Fruit fly (Drosophila melanogaster) whole organism, embryonic: ENCODE data around the gene Aps.

Source experiments
- Awh ChIP-seq: fragments of 200-800 bp; sonication (Bioruptor generic); IDR thresholded peaks from 2 replicates; pipeline ENCODE4, ENCODE4 v1.3.6; 2022; ENCODE audit warnings: missing biosample characterization, missing genetic modification characterization
- CG10209 ChIP-seq: fragments of 200-800 bp; sonication (Bioruptor generic); optimal IDR thresholded peaks from 3 replicates; lab custom pipeline; 2017; ENCODE audit warnings: missing biosample characterization, mild to moderate bottlenecking, missing genetic modification characterization, missing genetic modification reagents
- CG10267 ChIP-seq: fragments of 200-800 bp; sonication (Bioruptor generic); optimal IDR thresholded peaks from 2 replicates; lab custom pipeline; 2018; ENCODE audit warnings: missing biosample characterization, mild to moderate bottlenecking, missing genetic modification characterization, moderate library complexity
- CG10565 ChIP-seq: fragments of 200-800 bp; sonication (Bioruptor generic); optimal IDR thresholded peaks from 3 replicates; lab custom pipeline; 2016; ENCODE audit warnings: missing biosample characterization, mild to moderate bottlenecking, missing genetic modification characterization
- CG10959 ChIP-seq: fragments of 200-800 bp; sonication (Bioruptor generic); IDR thresholded peaks from 2 replicates; pipeline ENCODE4 v1.3.6; 2022; ENCODE audit warnings: missing biosample characterization, missing genetic modification characterization
- CG11504 ChIP-seq: fragments of 200-800 bp; sonication (Bioruptor generic); optimal IDR thresholded peaks from 3 replicates; lab custom pipeline; 2019; ENCODE audit warnings: missing biosample characterization, mild to moderate bottlenecking, missing genetic modification characterization, moderate library complexity
- CG11560 ChIP-seq: fragments of 200-800 bp; sonication (Bioruptor generic); IDR thresholded peaks from 3 replicates; pipeline ENCODE4 v1.3.6; 2022; ENCODE audit warnings: missing biosample characterization, missing genetic modification characterization
- CG12391 ChIP-seq: fragments of 200-800 bp; sonication (Bioruptor generic); optimal IDR thresholded peaks from 3 replicates; lab custom pipeline; 2018; ENCODE audit warnings: missing biosample characterization, mild to moderate bottlenecking, missing genetic modification characterization, moderate library complexity
- CG12659 ChIP-seq: fragments of 200-800 bp; sonication (Bioruptor generic); optimal IDR thresholded peaks from 3 replicates; lab custom pipeline; 2017; ENCODE audit warnings: mild to moderate bottlenecking, missing biosample characterization, missing genetic modification reagents, missing genetic modification characterization
- CG13624 ChIP-seq: fragments of 200-800 bp; sonication (Bioruptor generic); optimal IDR thresholded peaks from 2 replicates; lab custom pipeline; 2016; ENCODE audit warnings: missing biosample characterization, missing genetic modification characterization
- CG1792 ChIP-seq: fragments of 200-800 bp; sonication (Bioruptor generic); optimal IDR thresholded peaks from 2 replicates; lab custom pipeline; 2016; ENCODE audit warnings: missing biosample characterization, missing genetic modification characterization
- CG2889 ChIP-seq: fragments of 200-800 bp; sonication (Bioruptor generic); IDR thresholded peaks from 3 replicates; pipeline ENCODE4 v1.3.6; 2022; ENCODE audit warnings: missing biosample characterization, missing genetic modification characterization
- CG33213 ChIP-seq: fragments of 200-800 bp; sonication (Bioruptor generic); optimal IDR thresholded peaks from 3 replicates; lab custom pipeline; 2016; ENCODE audit warnings: missing biosample characterization, missing genetic modification characterization
- CG4617 ChIP-seq: fragments of 200-800 bp; sonication (Bioruptor generic); optimal IDR thresholded peaks from 3 replicates; lab custom pipeline; 2016; ENCODE audit warnings: missing biosample characterization, missing genetic modification characterization, borderline replicate concordance
- CG4707 ChIP-seq: fragments of 200-800 bp; sonication (Bioruptor generic); optimal IDR thresholded peaks from 2 replicates; lab custom pipeline; 2018; ENCODE audit warnings: missing biosample characterization, mild to moderate bottlenecking, missing genetic modification characterization, moderate library complexity
- CG7745 ChIP-seq: fragments of 200-800 bp; sonication (Bioruptor generic); optimal IDR thresholded peaks from 2 replicates; lab custom pipeline; 2018; ENCODE audit warnings: missing biosample characterization, mild to moderate bottlenecking, missing genetic modification characterization, moderate library complexity
- CG7839 ChIP-seq: fragments of 200-800 bp; sonication (Bioruptor generic); optimal IDR thresholded peaks from 3 replicates; lab custom pipeline; 2018; ENCODE audit warnings: missing biosample characterization, mild to moderate bottlenecking, missing genetic modification characterization, moderate library complexity
- CG8359 ChIP-seq: fragments of 200-800 bp; sonication (Bioruptor generic); optimal IDR thresholded peaks from 2 replicates; lab custom pipeline; 2017; ENCODE audit warnings: missing biosample characterization, mild to moderate bottlenecking, missing genetic modification characterization, borderline replicate concordance
- CG8924 ChIP-seq: fragments of 200-800 bp; optimal IDR thresholded peaks from 3 replicates; lab custom pipeline; 2019; ENCODE audit warnings: missing biosample characterization, mild to moderate bottlenecking, missing genetic modification characterization, moderate library complexity
- CTCF ChIP-seq: fragments of 200-800 bp; sonication (Bioruptor generic); optimal IDR thresholded peaks from 2 replicates; lab custom pipeline; 2017; ENCODE audit warnings: missing biosample characterization, mild to moderate bottlenecking, missing genetic modification characterization, moderate library complexity
- CkIIα-i1 ChIP-seq: fragments of 200-800 bp; sonication (Bioruptor generic); IDR thresholded peaks from 2 replicates; pipeline ENCODE4 v1.3.6; 2022; ENCODE audit warnings: missing biosample characterization, missing genetic modification characterization
- CoRest ChIP-seq: fragments of 200-800 bp; sonication (Bioruptor generic); optimal IDR thresholded peaks from 3 replicates; lab custom pipeline; 2018; ENCODE audit warnings: missing biosample characterization, mild to moderate bottlenecking, missing genetic modification characterization, moderate library complexity
- E2f1 ChIP-seq: fragments of 200-800 bp; sonication (Bioruptor generic); IDR thresholded peaks from 2 replicates; pipeline ENCODE4 v1.3.6; 2022; ENCODE audit warnings: missing biosample characterization, missing genetic modification characterization
- GATAe ChIP-seq: fragments of 200-800 bp; sonication (Bioruptor generic); conservative IDR thresholded peaks from 2 replicates; pipeline ENCODE4 v1.3.6; 2022; ENCODE audit warnings: missing biosample characterization, missing genetic modification characterization
- HLH54F ChIP-seq: fragments of 200-800 bp; sonication (Bioruptor generic); optimal IDR thresholded peaks from 3 replicates; lab custom pipeline; 2016; ENCODE audit warnings: missing biosample characterization, missing genetic modification characterization
- HLHmδ ChIP-seq: fragments of 200-800 bp; sonication (Bioruptor generic); optimal IDR thresholded peaks from 2 replicates; lab custom pipeline; 2018; ENCODE audit warnings: missing biosample characterization, mild to moderate bottlenecking, missing genetic modification characterization, moderate library complexity
- Lim3 ChIP-seq: fragments of 200-800 bp; sonication (Bioruptor generic); IDR thresholded peaks from 2 replicates; pipeline ENCODE4 v1.3.6; 2022; ENCODE audit warnings: missing biosample characterization, missing genetic modification characterization
- Lpt ChIP-seq: fragments of >200 bp; optimal IDR thresholded peaks from 2 replicates; lab custom pipeline; 2018; ENCODE audit warnings: missing biosample characterization, missing genetic modification characterization
- MBD-R2 ChIP-seq: fragments of 200-800 bp; sonication (Bioruptor generic); IDR thresholded peaks from 2 replicates; pipeline ENCODE4 v1.3.6; 2022; ENCODE audit warnings: missing biosample characterization, missing genetic modification characterization
- Stat92E ChIP-seq, 3 experiments: fragments of >200 bp in 2 of 3; fragments of 200-800 bp in 1 of 3; sonication (Bioruptor generic) in 1 of 3; optimal IDR thresholded peaks; 2 replicates each; lab custom pipeline; 2017 to 2019; ENCODE audit warnings: missing biosample characterization in 3 of 3, missing genetic modification characterization in 3 of 3, mild to moderate bottlenecking in 1 of 3, moderate library complexity in 1 of 3
- Trl ChIP-seq, 3 experiments: fragments of >200 bp in 2 of 3; fragments of 200-800 bp in 1 of 3; sonication (Bioruptor generic) in 1 of 3; optimal IDR thresholded peaks; 2 replicates in 1 of 3; 3 replicates in 2 of 3; lab custom pipeline; 2016 to 2017; ENCODE audit warnings: missing biosample characterization in 1 of 3, missing genetic modification characterization in 1 of 3
- bbx ChIP-seq: fragments of 200-800 bp; sonication (Bioruptor generic); IDR thresholded peaks from 2 replicates; pipeline ENCODE4 v1.3.6; 2022; ENCODE audit warnings: missing biosample characterization, missing genetic modification characterization; ENCODE audit not compliant: partially characterized antibody
- crol ChIP-seq: fragments of 200-800 bp; sonication (Bioruptor generic); IDR thresholded peaks from 2 replicates; pipeline ENCODE4 v1.3.6; 2022; ENCODE audit warnings: missing biosample characterization, missing genetic modification characterization
- gfzf ChIP-seq: fragments of 200-800 bp; sonication (Bioruptor generic); optimal IDR thresholded peaks from 2 replicates; lab custom pipeline; 2016; ENCODE audit warnings: missing biosample characterization, mild to moderate bottlenecking, missing genetic modification characterization, moderate library complexity
- hb ChIP-seq: fragments of 200-800 bp; sonication (Bioruptor generic); IDR thresholded peaks from 3 replicates; pipeline ENCODE4 v1.3.6; 2022; ENCODE audit warnings: missing biosample characterization, missing genetic modification characterization; ENCODE audit not compliant: partially characterized antibody
- insv ChIP-seq, 2 experiments: fragments of 200-800 bp; sonication (Bioruptor generic); optimal IDR thresholded peaks; 3 replicates each; lab custom pipeline; 2016 to 2018; ENCODE audit warnings: missing biosample characterization in 2 of 2, missing genetic modification characterization in 2 of 2
- lov ChIP-seq, 2 experiments: fragments of 200-800 bp in 1 of 2; fragments of >200 bp in 1 of 2; sonication (Bioruptor generic) in 1 of 2; IDR thresholded peaks in 1 of 2; optimal IDR thresholded peaks in 1 of 2; 2 replicates in 1 of 2; 3 replicates in 1 of 2; pipeline versions ENCODE4 v1.3.6 to Lab custom; 2017 to 2022; ENCODE audit warnings: missing biosample characterization in 1 of 2, missing genetic modification characterization in 1 of 2
- mld ChIP-seq: fragments of 200-800 bp; sonication (Bioruptor generic); IDR thresholded peaks from 3 replicates; pipeline ENCODE4 v1.3.6; 2022; ENCODE audit warnings: missing biosample characterization, missing genetic modification characterization; ENCODE audit not compliant: partially characterized antibody
- peb ChIP-seq: fragments of 200-800 bp; sonication (Bioruptor generic); IDR thresholded peaks from 2 replicates; pipeline ENCODE4 v1.3.6; 2022; ENCODE audit warnings: missing biosample characterization, missing genetic modification characterization
- phol ChIP-seq: fragments of 200-800 bp; sonication (Bioruptor generic); optimal IDR thresholded peaks from 3 replicates; lab custom pipeline; 2018; ENCODE audit warnings: missing biosample characterization, mild to moderate bottlenecking, missing genetic modification characterization, moderate library complexity
- salm ChIP-seq: fragments of 200-800 bp; sonication (Bioruptor generic); optimal IDR thresholded peaks from 2 replicates; lab custom pipeline; 2018; ENCODE audit warnings: missing biosample characterization, mild to moderate bottlenecking, missing genetic modification characterization
- sens ChIP-seq: fragments of 200-800 bp; sonication (Bioruptor generic); peaks from one replicate; lab custom pipeline; 2016; ENCODE audit warnings: missing biosample characterization, missing genetic modification characterization
- sens-2 ChIP-seq: fragments of 200-800 bp; sonication (Bioruptor generic); IDR thresholded peaks from 2 replicates; pipeline ENCODE4 v1.3.6; 2022; ENCODE audit warnings: missing biosample characterization, missing genetic modification characterization
- shn ChIP-seq: fragments of 200-800 bp; sonication (Bioruptor generic); optimal IDR thresholded peaks from 3 replicates; lab custom pipeline; 2016; ENCODE audit warnings: missing biosample characterization, missing genetic modification characterization
- tgo ChIP-seq: fragments of 200-800 bp; sonication (Bioruptor generic); IDR thresholded peaks from 3 replicates; pipeline ENCODE4 v1.3.6; 2022; ENCODE audit warnings: missing biosample characterization, missing genetic modification characterization
- tll ChIP-seq, 2 experiments: fragments of 200-800 bp in 1 of 2; fragments of >200 bp in 1 of 2; sonication (Bioruptor generic) in 1 of 2; optimal IDR thresholded peaks; 2 replicates each; lab custom pipeline; 2017 to 2019; ENCODE audit warnings: missing biosample characterization in 2 of 2, missing genetic modification characterization in 2 of 2, mild to moderate bottlenecking in 1 of 2, moderate library complexity in 1 of 2
- trh ChIP-seq: fragments of 200-800 bp; sonication (Bioruptor generic); optimal IDR thresholded peaks from 2 replicates; lab custom pipeline; 2016; ENCODE audit warnings: missing biosample characterization, missing genetic modification characterization
- twi ChIP-seq: fragments of 200-800 bp; optimal IDR thresholded peaks from 2 replicates; lab custom pipeline; 2019; ENCODE audit warnings: missing biosample characterization, mild to moderate bottlenecking, missing genetic modification characterization, moderate library complexity
- vnd ChIP-seq: fragments of 200-800 bp; sonication (Bioruptor generic); IDR thresholded peaks from 3 replicates; pipeline ENCODE4 v1.3.6; 2022; ENCODE audit warnings: missing biosample characterization, missing genetic modification characterization; ENCODE audit not compliant: partially characterized antibody
- zen2 ChIP-seq: fragments of 200-800 bp; sonication (Bioruptor generic); IDR thresholded peaks from 3 replicates; pipeline ENCODE4 v1.3.6; 2022; ENCODE audit warnings: missing biosample characterization, missing genetic modification characterization; ENCODE audit not compliant: partially characterized antibody

Gene Aps

DNA sequence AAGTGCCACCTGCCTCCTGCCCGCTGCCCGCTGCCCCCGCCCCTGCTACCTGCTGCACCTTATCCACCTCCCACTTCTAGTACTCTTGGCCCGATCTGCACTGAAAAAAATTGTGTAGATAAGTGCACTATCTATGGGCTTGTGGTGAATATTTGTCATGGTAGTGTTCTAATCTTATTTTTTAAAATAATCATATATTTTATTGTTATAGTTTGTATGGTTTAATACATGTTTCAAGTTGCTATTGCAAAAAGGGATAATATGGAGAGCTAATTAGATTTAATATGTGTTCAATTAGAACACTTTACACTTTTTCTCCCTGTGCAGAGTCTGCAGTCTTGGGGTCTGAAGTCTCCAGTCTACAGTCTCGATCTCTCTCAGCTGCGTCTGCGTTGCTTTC lies 32.5 kb upstream of the Aps start (continued):
- TF ChIP-seq tll (GFP tag; optimal IDR thresholded peaks at IDR 0.05; lab: Kevin White, UChicago), result no peak
- TF ChIP-seq Lim3, result no peak
- no peak for TF ChIP-seq Trl (optimal IDR thresholded peaks at IDR 0.05; lab: Kevin White, UChicago)
- no peak for TF ChIP-seq Trl (GFP tag; optimal IDR thresholded peaks at IDR 0.05; lab: Kevin White, UChicago)
- no peak for TF ChIP-seq HLH54F (GFP tag; lab: Kevin White, UChicago)
- no peak for TF ChIP-seq salm (tag; lab: Kevin White, UChicago)
- peak; percentile 58; the same call in 1 of the 2 replicates for TF ChIP-seq peb (GFP tag; lab: Robert Waterston, UW)
- no peak for TF ChIP-seq sens-2 (GFP tag; lab: Robert Waterston, UW)
- no peak for TF ChIP-seq MBD-R2
- no peak for TF ChIP-seq CG10565 (GFP tag; lab: Kevin White, UChicago)
- no peak for TF ChIP-seq CG8359 (GFP tag; lab: Kevin White, UChicago)
- TF ChIP-seq CTCF (GFP tag; lab: Kevin White, UChicago), result no peak
- no peak for TF ChIP-seq CG10959 (GFP tag; lab: Robert Waterston, UW)
- TF ChIP-seq Awh (GFP tag; lab: Robert Waterston, UW), result no peak
- peak; percentile 8 for TF ChIP-seq CG10209 (GFP tag; lab: Kevin White, UChicago)
- TF ChIP-seq Stat92E (GFP tag; optimal IDR thresholded peaks at IDR 0.05; lab: Kevin White, UChicago), result no peak
- TF ChIP-seq insv (GFP tag; optimal IDR thresholded peaks at IDR 0.05; lab: Kevin White, UChicago), result no peak
- no peak for TF ChIP-seq shn (GFP tag; lab: Kevin White, UChicago)
- no peak for TF ChIP-seq CG2889 (GFP tag; lab: Robert Waterston, UW)
- TF ChIP-seq CG13624 (GFP tag; lab: Kevin White, UChicago), result no peak
- TF ChIP-seq tgo (GFP tag; lab: Robert Waterston, UW), result peak; percentile 62
- TF ChIP-seq crol (GFP tag; lab: Robert Waterston, UW), result no peak
- TF ChIP-seq CoRest (tag; lab: Kevin White, UChicago), result peak; percentile 37
- no peak for TF ChIP-seq lov (optimal IDR thresholded peaks at IDR 0.05; lab: Kevin White, UChicago)
- TF ChIP-seq lov (GFP tag; IDR thresholded peaks at IDR 0.05; lab: Robert Waterston, UW), result no peak
- TF ChIP-seq vnd (GFP tag; lab: Robert Waterston, UW), result no peak
- TF ChIP-seq CG11560 (tag; lab: Robert Waterston, UW), result no peak
- TF ChIP-seq sens (GFP tag; lab: Kevin White, UChicago), result peak; percentile 47
- no peak for TF ChIP-seq GATAe (GFP tag; lab: Robert Waterston, UW)
- TF ChIP-seq bbx (GFP tag; lab: Robert Waterston, UW), result no peak
- no peak for TF ChIP-seq CG33213 (GFP tag; lab: Kevin White, UChicago)
- no peak for TF ChIP-seq trh (GFP tag; lab: Kevin White, UChicago)
- no peak for TF ChIP-seq CG7745 (tag; lab: Kevin White, UChicago)
- no peak for TF ChIP-seq CkIIα-i1 (GFP tag; lab: Robert Waterston, UW)
- TF ChIP-seq Lpt, result no peak
- TF ChIP-seq E2f1 (GFP tag; lab: Robert Waterston, UW), result no peak
- TF ChIP-seq gfzf, result no peak
- TF ChIP-seq HLHmδ (GFP tag; lab: Kevin White, UChicago), result no peak
- TF ChIP-seq CG4707, result no peak
- TF ChIP-seq CG4617 (GFP tag; lab: Kevin White, UChicago), result no peak
- TF ChIP-seq CG12659 (GFP tag; lab: Kevin White, UChicago), result peak; percentile 15
- TF ChIP-seq CG1792, result no peak
- TF ChIP-seq mld (GFP tag; lab: Robert Waterston, UW), result no peak
- TF ChIP-seq CG12391 (tag; lab: Kevin White, UChicago), result peak; percentile 42
- peak; percentile 10 for TF ChIP-seq twi (tag; lab: Kevin White, UChicago)
- peak; percentile 33 for TF ChIP-seq CG8924 (tag; lab: Kevin White, UChicago)
- peak; percentile 66 for TF ChIP-seq CG11504
- peak; percentile 66 for TF ChIP-seq phol (tag; lab: Kevin White, UChicago)
- peak; percentile 59 for TF ChIP-seq CG7839
- no peak for TF ChIP-seq zen2
- no peak for TF ChIP-seq hb (GFP tag; lab: Robert Waterston, UW)
- peak; percentile 43 for TF ChIP-seq CG10267 (tag; lab: Kevin White, UChicago)
